Worm (Caenorhabditis elegans) whole organism, late embryonic: Measurements from ENCODE around the gene ZC443.7.

Source experiments
- ceh-30 ChIP-seq: fragments of 150-350 bp; optimal IDR thresholded peaks from 2 replicates; lab custom pipeline; 2014; ENCODE audit warnings: missing biosample characterization, missing genetic modification characterization
- elt-2 ChIP-seq: sonication (generic microtip); optimal IDR thresholded peaks from 2 replicates; lab custom pipeline; 2016; ENCODE audit warnings: missing genetic modification reagents, missing genetic modification characterization, missing compliant biosample characterization
- fkh-10 ChIP-seq: fragments of 150-350 bp; optimal IDR thresholded peaks from 2 replicates; lab custom pipeline; 2014; ENCODE audit warnings: missing biosample characterization, missing genetic modification reagents, missing genetic modification characterization

The ZC443.7 gene

DNA sequence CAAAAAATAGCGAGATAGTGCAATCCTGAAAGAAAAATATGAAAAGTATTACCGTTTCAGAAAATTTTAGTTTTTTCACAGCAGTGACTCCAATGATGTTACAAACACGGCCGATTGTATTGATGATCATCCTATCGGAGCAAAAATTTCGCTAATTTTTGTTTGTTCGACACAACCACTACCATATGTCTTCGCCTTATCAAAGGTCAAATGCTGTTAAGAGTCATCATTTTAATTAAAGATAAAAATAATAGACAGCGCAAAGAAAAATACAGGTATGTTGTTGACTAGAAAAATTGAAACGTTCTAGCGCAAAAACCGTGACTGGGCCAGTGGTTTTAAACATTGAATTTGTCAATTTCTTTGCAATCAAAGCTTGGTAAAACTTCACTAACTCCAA is 46.1 kb downstream of the ZC443.7 start:
- TF ChIP-seq elt-2 (tag; lab: Kevin White, UChicago) (peak; percentile 51), ceh-30 (tag; lab: Kevin White, UChicago) (no peak)

- peak; percentile 53 for TF ChIP-seq elt-2 (tag; lab: Kevin White, UChicago)
- TF ChIP-seq fkh-10 = no peak
Observed at ce11 chrV:12854766-12855165, 48.5 kb downstream of the ZC443.7 start, which contains the start of gene C44H9.7. Gene C44H9.7, minus strand, starts transcription at chrV:12854866.
